Fruit fly (Drosophila melanogaster): ENCODE results near the gene CG13458.

The CG13458 gene

dm6 chr3L:15102669-15103309 lies 10.6 kb upstream of the CG13458 start (continued):
- TF ChIP-seq CG9215 (GFP tag; IDR thresholded peaks at IDR 0.05): no peak
- TF ChIP-seq sens-2 (GFP tag; IDR thresholded peaks at IDR 0.05): no peak
- no peak for TF ChIP-seq CG31365 (tag; optimal IDR thresholded peaks at IDR 0.05)
- no peak for TF ChIP-seq maf-S (GFP tag; optimal IDR thresholded peaks at IDR 0.05)
- no peak for TF ChIP-seq Bdp1 (GFP tag; optimal IDR thresholded peaks at IDR 0.05)
- no peak for TF ChIP-seq CG16779 (GFP tag; IDR thresholded peaks at IDR 0.05)
- TF ChIP-seq CG2202 (tag; optimal IDR thresholded peaks at IDR 0.05): no peak
- no peak for TF ChIP-seq bcd (GFP tag; optimal IDR thresholded peaks at IDR 0.05)
- no peak for TF ChIP-seq MESR4 (GFP tag; optimal IDR thresholded peaks at IDR 0.05)
- TF ChIP-seq BEAF-32 (GFP tag; optimal IDR thresholded peaks at IDR 0.05): no peak
- TF ChIP-seq lola (GFP tag; optimal IDR thresholded peaks at IDR 0.05): no peak
- TF ChIP-seq gcm (GFP tag; optimal IDR thresholded peaks at IDR 0.05): no peak
- peak; percentile 9 for TF ChIP-seq Xbp1 (GFP tag; optimal IDR thresholded peaks at IDR 0.05)
- no peak for TF ChIP-seq CG15073 (GFP tag; optimal IDR thresholded peaks at IDR 0.05)
- no peak for TF ChIP-seq CTCF (GFP tag; optimal IDR thresholded peaks at IDR 0.05)
- TF ChIP-seq Mad (GFP tag; optimal IDR thresholded peaks at IDR 0.05): no peak
- TF ChIP-seq Hr51 (GFP tag; optimal IDR thresholded peaks at IDR 0.05): peak in 1 of 2 experiments; percentile 23
- no peak for TF ChIP-seq kay (GFP tag; optimal IDR thresholded peaks at IDR 0.05)
- TF ChIP-seq CG32772 (GFP tag; IDR thresholded peaks at IDR 0.05): 0 out of 2 replicates have a peak, but pooled peaks have one; percentile 23
- TF ChIP-seq CG11456 (GFP tag; IDR thresholded peaks at IDR 0.05): no peak
- no peak for TF ChIP-seq gfzf (GFP tag; optimal IDR thresholded peaks at IDR 0.05)
- TF ChIP-seq CG9932 (GFP tag; IDR thresholded peaks at IDR 0.05): peak; percentile 23; the same call in 1 of the 2 replicates
- no peak for TF ChIP-seq Nf-YC (tag; optimal IDR thresholded peaks at IDR 0.05)
- no peak for TF ChIP-seq bsh (GFP tag; optimal IDR thresholded peaks at IDR 0.05)
- TF ChIP-seq slbo (GFP tag; IDR thresholded peaks at IDR 0.05): peak; percentile 24; the same call in 1 of the 2 replicates
- no peak for TF ChIP-seq CG12071 (GFP tag; optimal IDR thresholded peaks at IDR 0.05)
- no peak for TF ChIP-seq trh (GFP tag; optimal IDR thresholded peaks at IDR 0.05)
- TF ChIP-seq Fer1 (GFP tag; optimal IDR thresholded peaks at IDR 0.05): no peak
- TF ChIP-seq CG10654 (GFP tag; optimal IDR thresholded peaks at IDR 0.05): no peak
- TF ChIP-seq dimm (GFP tag; IDR thresholded peaks at IDR 0.05): no peak
- no peak for TF ChIP-seq D19A (tag; optimal IDR thresholded peaks at IDR 0.05)
- no peak for TF ChIP-seq CG17829 (tag; optimal IDR thresholded peaks at IDR 0.05)
- TF ChIP-seq CG9797 (GFP tag; optimal IDR thresholded peaks at IDR 0.05): no peak
- no peak for TF ChIP-seq CG8290 (GFP tag; optimal IDR thresholded peaks at IDR 0.05)
- TF ChIP-seq CG8290 (tag; optimal IDR thresholded peaks at IDR 0.05): no peak
- peak; percentile 11 for TF ChIP-seq Ssrp (tag; optimal IDR thresholded peaks at IDR 0.05)
- TF ChIP-seq pb (GFP tag; optimal IDR thresholded peaks at IDR 0.05): no peak
- TF ChIP-seq NFAT (GFP tag; IDR thresholded peaks at IDR 0.05): no peak
- TF ChIP-seq CG16863 (GFP tag; optimal IDR thresholded peaks at IDR 0.05): no peak
- no peak for TF ChIP-seq ttk (GFP tag; IDR thresholded peaks at IDR 0.05)
- no peak for TF ChIP-seq HHEX (GFP tag; optimal IDR thresholded peaks at IDR 0.05)
- no peak for TF ChIP-seq CG14050 (GFP tag; IDR thresholded peaks at IDR 0.05)
- TF ChIP-seq Scr (GFP tag; IDR thresholded peaks at IDR 0.05; ENCODE audit: partially characterized antibody): no peak
- TF ChIP-seq CG1792 (GFP tag; optimal IDR thresholded peaks at IDR 0.05): no peak
- TF ChIP-seq CG30431 (GFP tag; optimal IDR thresholded peaks at IDR 0.05): no peak
- no peak for TF ChIP-seq fu2 (GFP tag; optimal IDR thresholded peaks at IDR 0.05)
- no peak for TF ChIP-seq C15 (GFP tag; IDR thresholded peaks at IDR 0.05)
- no peak for TF ChIP-seq Doc2 (GFP tag; IDR thresholded peaks at IDR 0.05)
- no peak for TF ChIP-seq hth (optimal IDR thresholded peaks at IDR 0.05)
- TF ChIP-seq pzg (GFP tag; optimal IDR thresholded peaks at IDR 0.05): no peak
- no peak for TF ChIP-seq hkb (optimal IDR thresholded peaks at IDR 0.05)
- 0 out of 2 replicates have a peak, but pooled peaks have one; percentile 8 for TF ChIP-seq hkb (GFP tag; IDR thresholded peaks at IDR 0.05)

All from whole organism, embryonic.